Fruit fly (Drosophila melanogaster) whole organism, embryonic: ENCODE results near the gene foi.

Experiments
- CG10366 ChIP-seq: fragments of 200-800 bp; sonication (Bioruptor generic); IDR thresholded peaks from 2 replicates; pipeline ENCODE4 v1.3.6; 2022; ENCODE audit warnings: missing biosample characterization, missing genetic modification characterization
- CG11504 ChIP-seq: fragments of 200-800 bp; sonication (Bioruptor generic); optimal IDR thresholded peaks from 3 replicates; lab custom pipeline; 2019; ENCODE audit warnings: missing biosample characterization, mild to moderate bottlenecking, missing genetic modification characterization, moderate library complexity
- CG11696 ChIP-seq: fragments of 200-800 bp; sonication (Bioruptor generic); IDR thresholded peaks from 2 replicates; pipeline ENCODE4 v1.3.6; 2022; ENCODE audit warnings: missing biosample characterization, missing genetic modification characterization
- CG12391 ChIP-seq: fragments of 200-800 bp; sonication (Bioruptor generic); optimal IDR thresholded peaks from 3 replicates; lab custom pipeline; 2018; ENCODE audit warnings: missing biosample characterization, mild to moderate bottlenecking, missing genetic modification characterization, moderate library complexity
- CG14710 ChIP-seq: fragments of 200-800 bp; sonication (Bioruptor generic); optimal IDR thresholded peaks from 3 replicates; lab custom pipeline; 2019; ENCODE audit warnings: missing biosample characterization, mild to moderate bottlenecking, missing genetic modification characterization, moderate library complexity
- CG16863 ChIP-seq: fragments of 200-800 bp; sonication (Bioruptor generic); optimal IDR thresholded peaks from 3 replicates; lab custom pipeline; 2016; ENCODE audit warnings: missing biosample characterization, missing genetic modification characterization
- CG17359 ChIP-seq: fragments of 200-800 bp; sonication (Bioruptor generic); optimal IDR thresholded peaks from 3 replicates; lab custom pipeline; 2018; ENCODE audit warnings: missing biosample characterization, mild to moderate bottlenecking, missing genetic modification characterization, moderate library complexity
- CG17385 ChIP-seq: fragments of 200-800 bp; sonication (Bioruptor generic); optimal IDR thresholded peaks from 3 replicates; lab custom pipeline; 2018; ENCODE audit warnings: missing biosample characterization, mild to moderate bottlenecking, missing genetic modification characterization
- CG17612 ChIP-seq: fragments of 200-800 bp; sonication (Bioruptor generic); IDR thresholded peaks from 2 replicates; pipeline ENCODE4 v1.3.6; 2022; ENCODE audit warnings: missing biosample characterization, missing genetic modification characterization
- CG18011 ChIP-seq: fragments of 200-800 bp; sonication (Bioruptor generic); optimal IDR thresholded peaks from 2 replicates; lab custom pipeline; 2017; ENCODE audit warnings: missing biosample characterization, missing genetic modification characterization, mild to moderate bottlenecking, moderate library complexity, missing genotype
- CG18619 ChIP-seq: fragments of 200-800 bp; sonication (Bioruptor generic); optimal IDR thresholded peaks from 3 replicates; lab custom pipeline; 2017; ENCODE audit warnings: missing biosample characterization, mild to moderate bottlenecking, missing genetic modification characterization
- CG2129 ChIP-seq: fragments of 200-800 bp; sonication (Bioruptor generic); IDR thresholded peaks from 2 replicates; pipeline ENCODE4 v1.3.6; 2022; ENCODE audit warnings: missing biosample characterization, missing genetic modification characterization; ENCODE audit not compliant: partially characterized antibody
- CG2889 ChIP-seq: fragments of 200-800 bp; sonication (Bioruptor generic); IDR thresholded peaks from 3 replicates; pipeline ENCODE4 v1.3.6; 2022; ENCODE audit warnings: missing biosample characterization, missing genetic modification characterization
- CG32532 ChIP-seq: fragments of 200-800 bp; sonication (Bioruptor generic); IDR thresholded peaks from 2 replicates; pipeline ENCODE4 v1.3.6; 2022; ENCODE audit warnings: missing biosample characterization, missing genetic modification characterization
- CG34376 ChIP-seq: fragments of 200-800 bp; sonication (Bioruptor generic); optimal IDR thresholded peaks from 2 replicates; lab custom pipeline; 2018; ENCODE audit warnings: missing biosample characterization, mild to moderate bottlenecking, missing genetic modification characterization
- CG34422 ChIP-seq: fragments of 200-800 bp; sonication (Bioruptor generic); IDR thresholded peaks from 3 replicates; pipeline ENCODE4 v1.3.6; 2022; ENCODE audit warnings: missing biosample characterization, missing genetic modification characterization
- CG4360 ChIP-seq: fragments of 200-800 bp; sonication (Bioruptor generic); IDR thresholded peaks from 2 replicates; pipeline ENCODE4 v1.3.6; 2022; ENCODE audit warnings: missing biosample characterization, missing genetic modification characterization
- CG43689 ChIP-seq: fragments of 200-800 bp; sonication (Bioruptor generic); IDR thresholded peaks from 2 replicates; pipeline ENCODE4 v1.3.6; 2022; ENCODE audit warnings: missing biosample characterization, missing genetic modification characterization
- CG4424 ChIP-seq: fragments of 200-800 bp; sonication (Bioruptor generic); optimal IDR thresholded peaks from 3 replicates; lab custom pipeline; 2016; ENCODE audit warnings: missing biosample characterization, missing genetic modification characterization
- CG6175 ChIP-seq: fragments of 200-800 bp; sonication (Bioruptor generic); IDR thresholded peaks from 3 replicates; pipeline ENCODE4 v1.3.6; 2022; ENCODE audit warnings: missing biosample characterization, missing genetic modification characterization
- CG6689 ChIP-seq: fragments of 200-800 bp; sonication (Bioruptor generic); IDR thresholded peaks from 2 replicates; pipeline ENCODE4 v1.3.6; 2022; ENCODE audit warnings: missing biosample characterization, missing genetic modification characterization
- CG6791 ChIP-seq: fragments of 200-800 bp; sonication (Bioruptor generic); IDR thresholded peaks from 3 replicates; pipeline ENCODE4 v1.3.6; 2022; ENCODE audit warnings: missing biosample characterization, missing genetic modification characterization; ENCODE audit not compliant: partially characterized antibody
- CG9727 ChIP-seq: fragments of 200-800 bp; sonication (Bioruptor generic); optimal IDR thresholded peaks from 3 replicates; lab custom pipeline; 2017; ENCODE audit warnings: missing biosample characterization, mild to moderate bottlenecking, missing genetic modification characterization
- CkIIα-i1 ChIP-seq: fragments of 200-800 bp; sonication (Bioruptor generic); IDR thresholded peaks from 2 replicates; pipeline ENCODE4 v1.3.6; 2022; ENCODE audit warnings: missing biosample characterization, missing genetic modification characterization
- Dek ChIP-seq: fragments of 200-800 bp; sonication (Bioruptor generic); optimal IDR thresholded peaks from 3 replicates; lab custom pipeline; 2019; ENCODE audit warnings: missing biosample characterization, mild to moderate bottlenecking, missing genetic modification characterization, moderate library complexity
- Dfd ChIP-seq, 2 experiments: fragments of >200 bp; optimal IDR thresholded peaks; 2 replicates each; lab custom pipeline; 2017; ENCODE audit warnings: missing biosample characterization in 2 of 2, missing genetic modification characterization in 2 of 2
- HmgD ChIP-seq: fragments of 200-800 bp; sonication (Bioruptor generic); optimal IDR thresholded peaks from 3 replicates; lab custom pipeline; 2016; ENCODE audit warnings: missing biosample characterization, missing genetic modification characterization
- Med ChIP-seq: fragments of 200-800 bp; sonication (Bioruptor generic); peaks from one replicate; lab custom pipeline; 2016; ENCODE audit warnings: missing biosample characterization, missing genetic modification characterization, mild to moderate bottlenecking, inconsistent platforms, moderate library complexity
- Mrtf ChIP-seq: fragments of 200-800 bp; sonication (Bioruptor generic); IDR thresholded peaks from 3 replicates; pipeline ENCODE4 v1.3.6; 2022; ENCODE audit warnings: missing biosample characterization, missing genetic modification characterization
- PHDP ChIP-seq: fragments of 200-800 bp; sonication (Bioruptor generic); optimal IDR thresholded peaks from 3 replicates; lab custom pipeline; 2018; ENCODE audit warnings: missing biosample characterization, mild to moderate bottlenecking, missing genetic modification characterization, moderate library complexity
- Pdp1 ChIP-seq, 2 experiments: fragments of 200-800 bp; sonication (Bioruptor generic); optimal IDR thresholded peaks; 3 replicates each; lab custom pipeline; 2016; ENCODE audit warnings: missing biosample characterization in 2 of 2, missing genetic modification characterization in 2 of 2, mild to moderate bottlenecking in 1 of 2, moderate library complexity in 1 of 2
- Ptx1 ChIP-seq: fragments of 200-800 bp; sonication (Bioruptor generic); IDR thresholded peaks from 2 replicates; pipeline ENCODE4 v1.3.6; 2022; ENCODE audit warnings: missing biosample characterization, missing genetic modification characterization
- Sox102F ChIP-seq: fragments of 200-800 bp; sonication (Bioruptor generic); optimal IDR thresholded peaks from 2 replicates; lab custom pipeline; 2018; ENCODE audit warnings: missing biosample characterization, mild to moderate bottlenecking, missing genetic modification characterization, moderate library complexity
- Spps ChIP-seq: fragments of 200-800 bp; sonication (Bioruptor generic); optimal IDR thresholded peaks from 2 replicates; lab custom pipeline; 2018; ENCODE audit warnings: missing biosample characterization, mild to moderate bottlenecking, missing genetic modification characterization
- Sry-δ ChIP-seq: fragments of 200-800 bp; sonication (Bioruptor generic); optimal IDR thresholded peaks from 2 replicates; lab custom pipeline; 2016; ENCODE audit warnings: missing biosample characterization, missing genetic modification characterization
- Vsx1 ChIP-seq: fragments of 200-800 bp; sonication (Bioruptor generic); optimal IDR thresholded peaks from 2 replicates; lab custom pipeline; 2017; ENCODE audit warnings: missing biosample characterization, mild to moderate bottlenecking, missing genetic modification characterization, missing genetic modification reagents
- YL-1 ChIP-seq: fragments of 200-800 bp; sonication (Bioruptor generic); optimal IDR thresholded peaks from 3 replicates; lab custom pipeline; 2017; ENCODE audit warnings: missing biosample characterization, mild to moderate bottlenecking, missing genetic modification characterization
- amos ChIP-seq: fragments of 200-800 bp; sonication (Bioruptor generic); IDR thresholded peaks from 2 replicates; pipeline ENCODE4 v1.3.6; 2022; ENCODE audit warnings: missing biosample characterization, missing genetic modification characterization; ENCODE audit not compliant: partially characterized antibody
- disco-r ChIP-seq: fragments of 200-800 bp; sonication (Bioruptor generic); optimal IDR thresholded peaks from 2 replicates; lab custom pipeline; 2016; ENCODE audit warnings: missing biosample characterization, missing genetic modification characterization
- dm ChIP-seq: fragments of 200-800 bp; sonication (Bioruptor generic); optimal IDR thresholded peaks from 3 replicates; lab custom pipeline; 2016; ENCODE audit warnings: missing biosample characterization, missing genetic modification characterization
- dmrt11E ChIP-seq: fragments of 200-800 bp; sonication (Bioruptor generic); optimal IDR thresholded peaks from 3 replicates; lab custom pipeline; 2018; ENCODE audit warnings: missing biosample characterization, mild to moderate bottlenecking, missing genetic modification characterization, moderate library complexity
- emc ChIP-seq: fragments of 200-800 bp; sonication (Bioruptor generic); optimal IDR thresholded peaks from 2 replicates; lab custom pipeline; 2016; ENCODE audit warnings: missing biosample characterization, missing genetic modification characterization
- grn ChIP-seq: fragments of 200-800 bp; sonication (Bioruptor generic); optimal IDR thresholded peaks from 3 replicates; lab custom pipeline; 2017; ENCODE audit warnings: missing biosample characterization, missing genetic modification characterization
- h ChIP-seq: fragments of >200 bp; optimal IDR thresholded peaks from 2 replicates; lab custom pipeline; 2017
- hbn ChIP-seq: fragments of 200-800 bp; sonication (Bioruptor generic); IDR thresholded peaks from 2 replicates; pipeline ENCODE4 v1.3.6; 2022; ENCODE audit warnings: missing biosample characterization, missing genetic modification characterization; ENCODE audit not compliant: partially characterized antibody
- ind ChIP-seq: fragments of 200-800 bp; sonication (Bioruptor generic); optimal IDR thresholded peaks from 3 replicates; lab custom pipeline; 2016; ENCODE audit warnings: missing biosample characterization, missing genetic modification characterization
- kni ChIP-seq: fragments of 200-800 bp; sonication (Bioruptor generic); optimal IDR thresholded peaks from 3 replicates; lab custom pipeline; 2017; ENCODE audit warnings: mild to moderate bottlenecking, missing biosample characterization, missing genetic modification reagents, missing genetic modification characterization
- rib ChIP-seq: fragments of 200-800 bp; sonication (Bioruptor generic); IDR thresholded peaks from 2 replicates; pipeline ENCODE4 v1.3.6; 2022; ENCODE audit warnings: missing biosample characterization, missing genetic modification characterization
- sens ChIP-seq: fragments of 200-800 bp; sonication (Bioruptor generic); peaks from one replicate; lab custom pipeline; 2016; ENCODE audit warnings: missing biosample characterization, missing genetic modification characterization
- sob ChIP-seq: fragments of 200-800 bp; sonication (Bioruptor generic); IDR thresholded peaks from 2 replicates; pipeline ENCODE4 v1.3.6; 2022; ENCODE audit warnings: missing biosample characterization, missing genetic modification characterization
- tup ChIP-seq: fragments of 200-800 bp; sonication (Bioruptor generic); optimal IDR thresholded peaks from 2 replicates; lab custom pipeline; 2016; ENCODE audit warnings: missing biosample characterization, mild to moderate bottlenecking, missing genetic modification characterization, moderate library complexity
- zfh1 ChIP-seq: fragments of 200-800 bp; sonication (Bioruptor generic); IDR thresholded peaks from 3 replicates; pipeline ENCODE4 v1.3.6; 2022; ENCODE audit warnings: missing biosample characterization, missing genetic modification characterization

foi gene

dm6 chr3L:8544710-8545109 lies 19.7 kb downstream of the foi start, which contains the start of gene rhea (continued):
- peak; percentile 84; the same call in 1 of the 2 replicates for TF ChIP-seq amos (GFP tag; lab: Robert Waterston, UW)
- no peak for TF ChIP-seq CG2889
- peak; percentile 56 for TF ChIP-seq Med (GFP tag; lab: Kevin White, UChicago)
- no peak for TF ChIP-seq sob (GFP tag; lab: Robert Waterston, UW)
- peak; percentile 71; the same call in 2 of the 3 replicates for TF ChIP-seq CG6791 (GFP tag; lab: Robert Waterston, UW)
- TF ChIP-seq dmrt11E (tag; lab: Kevin White, UChicago): no peak
- no peak for TF ChIP-seq CG6689 (GFP tag; lab: Robert Waterston, UW)
- peak; percentile 52 for TF ChIP-seq Sry-δ (GFP tag; lab: Kevin White, UChicago)
- no peak for TF ChIP-seq CG10366
- peak; percentile 18 for TF ChIP-seq Sox102F (GFP tag; lab: Kevin White, UChicago)
- TF ChIP-seq CG17385 (GFP tag; lab: Kevin White, UChicago): no peak
- TF ChIP-seq grn (GFP tag; lab: Kevin White, UChicago): no peak
- no peak for TF ChIP-seq kni (GFP tag; lab: Kevin White, UChicago)
- no peak for TF ChIP-seq CG18619 (GFP tag; lab: Kevin White, UChicago)
- no peak for TF ChIP-seq rib (GFP tag; lab: Robert Waterston, UW)
- no peak for TF ChIP-seq HmgD (GFP tag; lab: Kevin White, UChicago)
- TF ChIP-seq CG32532 (GFP tag; lab: Robert Waterston, UW): 0 out of 2 replicates have a peak, but pooled peaks have one; percentile 34
- no peak for TF ChIP-seq CG17359
- peak; percentile 73 for TF ChIP-seq sens (GFP tag; lab: Kevin White, UChicago)
- no peak for TF ChIP-seq dm (GFP tag; lab: Kevin White, UChicago)
- TF ChIP-seq Mrtf: no peak
- TF ChIP-seq CG34376: no peak
- TF ChIP-seq CG4424: peak; percentile 22
- TF ChIP-seq CG4360 (GFP tag; lab: Robert Waterston, UW): no peak
- TF ChIP-seq Pdp1 (GFP tag; optimal IDR thresholded peaks at IDR 0.05; lab: Kevin White, UChicago): peak in 1 of 2 experiments; percentile 56
- peak; percentile 66 for TF ChIP-seq hbn (GFP tag; lab: Robert Waterston, UW)
- TF ChIP-seq CG11696 (GFP tag; lab: Robert Waterston, UW): no peak
- TF ChIP-seq CG34422 (GFP tag; lab: Robert Waterston, UW): no peak
- TF ChIP-seq emc: no peak
- no peak for TF ChIP-seq ind (GFP tag; lab: Kevin White, UChicago)
- TF ChIP-seq PHDP (tag; lab: Kevin White, UChicago): peak; percentile 16
- no peak for TF ChIP-seq Dfd (GFP tag; optimal IDR thresholded peaks at IDR 0.05; lab: Kevin White, UChicago)
- TF ChIP-seq Ptx1 (GFP tag; lab: Robert Waterston, UW): 0 out of 2 replicates have a peak, but pooled peaks have one; percentile 10
- no peak for TF ChIP-seq Spps (tag; lab: Kevin White, UChicago)
- TF ChIP-seq CG12391 (tag; lab: Kevin White, UChicago): peak; percentile 65
- peak; percentile 64 for TF ChIP-seq CG14710 (tag; lab: Kevin White, UChicago)
- TF ChIP-seq CG9727 (GFP tag; lab: Kevin White, UChicago): no peak
- no peak for TF ChIP-seq CG6175 (GFP tag; lab: Robert Waterston, UW)
- TF ChIP-seq h: no peak
- peak; percentile 61 for TF ChIP-seq CG2129 (GFP tag; lab: Robert Waterston, UW)
- TF ChIP-seq CG18011 (GFP tag; lab: Kevin White, UChicago): no peak
- no peak for TF ChIP-seq CG16863
- TF ChIP-seq Dek: peak; percentile 17
- peak; percentile 31 for TF ChIP-seq YL-1 (GFP tag; lab: Kevin White, UChicago)
- no peak for TF ChIP-seq CkIIα-i1
- TF ChIP-seq Vsx1 (GFP tag; lab: Kevin White, UChicago): peak; percentile 28
- TF ChIP-seq CG11504 (tag; lab: Kevin White, UChicago): peak; percentile 33
- TF ChIP-seq CG17612 (GFP tag; lab: Robert Waterston, UW): no peak
- 0 out of 3 replicates have a peak, but pooled peaks have one; percentile 22 for TF ChIP-seq zfh1 (GFP tag; lab: Robert Waterston, UW)
- no peak for TF ChIP-seq CG43689 (GFP tag; lab: Robert Waterston, UW)
- no peak for TF ChIP-seq disco-r
- no peak for TF ChIP-seq tup (GFP tag; lab: Kevin White, UChicago)
